Fruit fly (Drosophila melanogaster) whole organism, prepupa: ENCODE data around the gene Culd.

ENCODE experiments used
- CG10631 ChIP-seq: fragments of 200-800 bp; sonication (Bioruptor generic); optimal IDR thresholded peaks from 2 replicates; lab custom pipeline; 2016; ENCODE audit warnings: missing biosample characterization, missing genetic modification characterization
- CG11762 ChIP-seq: fragments of 200-800 bp; sonication (Bioruptor generic); optimal IDR thresholded peaks from 3 replicates; lab custom pipeline; 2016; ENCODE audit warnings: missing biosample characterization, missing genetic modification characterization; ENCODE audit not compliant: insufficient read depth
- CG11902 ChIP-seq: fragments of 200-800 bp; sonication (Bioruptor generic); optimal IDR thresholded peaks from 3 replicates; lab custom pipeline; 2016; ENCODE audit warnings: missing biosample characterization, missing genetic modification characterization
- CG15336 ChIP-seq: fragments of 200-800 bp; sonication (Bioruptor generic); IDR thresholded peaks from 2 replicates; pipeline ENCODE4 v1.3.6; 2022; ENCODE audit warnings: missing biosample characterization, missing genetic modification characterization
- CG1621 ChIP-seq: fragments of 200-800 bp; sonication (Bioruptor generic); optimal IDR thresholded peaks from 3 replicates; lab custom pipeline; 2018; ENCODE audit warnings: missing biosample characterization, mild to moderate bottlenecking, missing genetic modification characterization
- CG31627 ChIP-seq: fragments of 200-800 bp; sonication (Bioruptor generic); optimal IDR thresholded peaks from 3 replicates; lab custom pipeline; 2016; ENCODE audit warnings: missing biosample characterization, missing genetic modification characterization
- CG32006 ChIP-seq: fragments of 200-800 bp; sonication (Bioruptor generic); optimal IDR thresholded peaks from 3 replicates; lab custom pipeline; 2017; ENCODE audit warnings: missing biosample characterization, mild to moderate bottlenecking, missing genetic modification characterization
- CG3919 ChIP-seq: fragments of 200-800 bp; sonication (Bioruptor generic); optimal IDR thresholded peaks from 3 replicates; lab custom pipeline; 2016; ENCODE audit warnings: missing biosample characterization, missing genetic modification characterization
- CG4318 ChIP-seq: fragments of 200-800 bp; sonication (Bioruptor generic); optimal IDR thresholded peaks from 3 replicates; lab custom pipeline; 2017; ENCODE audit warnings: missing biosample characterization, mild to moderate bottlenecking, missing genetic modification characterization
- CG6163 ChIP-seq: fragments of 200-800 bp; sonication (Bioruptor generic); IDR thresholded peaks from 3 replicates; pipeline ENCODE4 v1.3.6; 2022; ENCODE audit warnings: missing biosample characterization, missing genetic modification characterization
- CG6276 ChIP-seq: fragments of 200-800 bp; sonication (Bioruptor generic); optimal IDR thresholded peaks from 2 replicates; lab custom pipeline; 2017; ENCODE audit warnings: missing biosample characterization, mild to moderate bottlenecking, missing genetic modification characterization
- CG6792 ChIP-seq: fragments of 200-800 bp; sonication (Bioruptor generic); optimal IDR thresholded peaks from 3 replicates; lab custom pipeline; 2016; ENCODE audit warnings: missing biosample characterization, missing genetic modification characterization
- CG6854 ChIP-seq: fragments of 200-800 bp; sonication (Bioruptor generic); optimal IDR thresholded peaks from 2 replicates; lab custom pipeline; 2017; ENCODE audit warnings: missing biosample characterization, mild to moderate bottlenecking, missing genetic modification characterization
- Eip75B ChIP-seq: fragments of 200-800 bp; sonication (Bioruptor generic); optimal IDR thresholded peaks from 3 replicates; lab custom pipeline; 2016; ENCODE audit warnings: missing biosample characterization, missing genetic modification characterization
- Eip78C ChIP-seq: fragments of 200-800 bp; sonication (Bioruptor generic); peaks from one replicate; lab custom pipeline; 2016; ENCODE audit warnings: missing biosample characterization, missing genetic modification characterization
- Eip93F ChIP-seq: fragments of 200-800 bp; sonication (Bioruptor generic); optimal IDR thresholded peaks from 2 replicates; lab custom pipeline; 2016; ENCODE audit warnings: missing biosample characterization, mild to moderate bottlenecking, missing genetic modification characterization
- Ets96B ChIP-seq: fragments of 200-800 bp; optimal IDR thresholded peaks from 2 replicates; lab custom pipeline; 2019; ENCODE audit warnings: missing biosample characterization, mild to moderate bottlenecking, missing genetic modification characterization, moderate library complexity
- Gug ChIP-seq: fragments of 200-800 bp; sonication (Bioruptor generic); IDR thresholded peaks from 2 replicates; pipeline ENCODE4 v1.3.6; 2022; ENCODE audit warnings: missing biosample characterization, missing genetic modification characterization
- Hr39 ChIP-seq: fragments of 200-800 bp; sonication (Bioruptor generic); optimal IDR thresholded peaks from 2 replicates; lab custom pipeline; 2016; ENCODE audit warnings: missing biosample characterization, missing genetic modification characterization
- Hr4 ChIP-seq: fragments of 200-800 bp; sonication (Bioruptor generic); optimal IDR thresholded peaks from 3 replicates; lab custom pipeline; 2016; ENCODE audit warnings: missing biosample characterization, missing genetic modification characterization
- Lpt ChIP-seq: fragments of 200-800 bp; sonication (Bioruptor generic); optimal IDR thresholded peaks from 3 replicates; lab custom pipeline; 2016; ENCODE audit warnings: missing biosample characterization, missing genetic modification characterization
- Met ChIP-seq: fragments of 200-800 bp; sonication (Bioruptor generic); optimal IDR thresholded peaks from 3 replicates; lab custom pipeline; 2016; ENCODE audit warnings: missing biosample characterization, missing genetic modification characterization
- OdsH ChIP-seq: fragments of 200-800 bp; sonication (Bioruptor generic); optimal IDR thresholded peaks from 3 replicates; lab custom pipeline; 2016; ENCODE audit warnings: missing biosample characterization, missing genetic modification characterization
- Smox ChIP-seq: fragments of 200-800 bp; sonication (Bioruptor generic); optimal IDR thresholded peaks from 3 replicates; lab custom pipeline; 2016; ENCODE audit warnings: missing biosample characterization, missing genetic modification characterization
- Sox14 ChIP-seq: fragments of 200-800 bp; sonication (Bioruptor generic); optimal IDR thresholded peaks from 3 replicates; lab custom pipeline; 2016; ENCODE audit warnings: missing biosample characterization, missing genetic modification characterization
- Sox15 ChIP-seq: fragments of 200-800 bp; sonication (Bioruptor generic); optimal IDR thresholded peaks from 3 replicates; lab custom pipeline; 2016; ENCODE audit warnings: missing biosample characterization, missing genetic modification characterization
- acj6 ChIP-seq: fragments of 200-800 bp; sonication (Bioruptor generic); optimal IDR thresholded peaks from 3 replicates; lab custom pipeline; 2016; ENCODE audit warnings: missing biosample characterization, missing genetic modification characterization
- dac ChIP-seq: fragments of 200-800 bp; sonication (Bioruptor generic); optimal IDR thresholded peaks from 2 replicates; lab custom pipeline; 2017; ENCODE audit warnings: missing biosample characterization, mild to moderate bottlenecking, missing genetic modification characterization
- dsx ChIP-seq: fragments of 200-800 bp; optimal IDR thresholded peaks from 3 replicates; lab custom pipeline; 2019; ENCODE audit warnings: missing biosample characterization, mild to moderate bottlenecking, missing genetic modification characterization, moderate library complexity; ENCODE audit not compliant: poor library complexity, severe bottlenecking
- eg ChIP-seq: fragments of 200-800 bp; sonication (Bioruptor generic); IDR thresholded peaks from 3 replicates; pipeline ENCODE4 v1.3.6; 2022; ENCODE audit warnings: missing biosample characterization, missing genetic modification characterization
- esn ChIP-seq: fragments of 200-800 bp; sonication (Bioruptor generic); optimal IDR thresholded peaks from 2 replicates; lab custom pipeline; 2016; ENCODE audit warnings: missing biosample characterization, mild to moderate bottlenecking, missing genetic modification characterization, moderate library complexity
- fd59A ChIP-seq: fragments of 200-800 bp; sonication (Bioruptor generic); optimal IDR thresholded peaks from 2 replicates; lab custom pipeline; 2017; ENCODE audit warnings: missing biosample characterization, mild to moderate bottlenecking, missing genetic modification characterization, missing genetic modification reagents
- fkh ChIP-seq: fragments of 200-800 bp; sonication (Bioruptor generic); optimal IDR thresholded peaks from 3 replicates; lab custom pipeline; 2017; ENCODE audit warnings: missing biosample characterization, mild to moderate bottlenecking, missing genetic modification characterization, moderate library complexity
- lz ChIP-seq: fragments of 200-800 bp; sonication (Bioruptor generic); optimal IDR thresholded peaks from 3 replicates; lab custom pipeline; 2016; ENCODE audit warnings: missing biosample characterization, missing genetic modification characterization
- net ChIP-seq: fragments of 200-800 bp; sonication (Bioruptor generic); optimal IDR thresholded peaks from 3 replicates; lab custom pipeline; 2016; ENCODE audit warnings: missing biosample characterization, missing genetic modification characterization
- topi ChIP-seq: fragments of 200-800 bp; sonication (Bioruptor generic); optimal IDR thresholded peaks from 3 replicates; lab custom pipeline; 2016; ENCODE audit warnings: missing biosample characterization, missing genetic modification characterization
- vri ChIP-seq: fragments of 200-800 bp; sonication (Bioruptor generic); optimal IDR thresholded peaks from 3 replicates; lab custom pipeline; 2016; ENCODE audit warnings: missing biosample characterization, mild to moderate bottlenecking, missing genetic modification characterization

Gene Culd

dm6 chr3L:8315141-8315816, 40.8 kb downstream of the Culd start, which contains the start of gene Cpsf6 (continued):
- TF ChIP-seq Sox14 (GFP tag; lab: Kevin White, UChicago) (peak; percentile 51), fd59A (GFP tag; lab: Kevin White, UChicago) (no peak), CG32006 (peak; percentile 16), Sox15 (GFP tag; lab: Kevin White, UChicago) (no peak), fkh (no peak), CG4318 (GFP tag; lab: Kevin White, UChicago) (no peak), CG6792 (peak; percentile 15), Gug (GFP tag; lab: Robert Waterston, UW) (peak; percentile 49; the same call in 1 of the 2 replicates), CG11902 (GFP tag; lab: Kevin White, UChicago) (peak; percentile 7), CG10631 (peak; percentile 47), vri (GFP tag; lab: Kevin White, UChicago) (no peak), Eip78C (GFP tag; lab: Kevin White, UChicago) (peak; percentile 74), Ets96B (tag; lab: Kevin White, UChicago) (peak; percentile 26), Smox (GFP tag; lab: Kevin White, UChicago) (peak; percentile 45), CG6276 (no peak), dac (GFP tag; lab: Kevin White, UChicago) (no peak), Met (peak; percentile 62), CG3919 (peak; percentile 40), CG6163 (no peak; the same call in 2 of the 3 replicates)

dm6 chr3L:8314788-8315140, 41.3 kb downstream of the Culd start:
- TF ChIP-seq eg (peak; percentile 60; the same call in 2 of the 3 replicates), CG31627 (GFP tag; lab: Kevin White, UChicago) (peak; percentile 30), Eip78C (GFP tag; lab: Kevin White, UChicago) (peak; percentile 73), lz (GFP tag; lab: Kevin White, UChicago) (no peak), Hr4 (GFP tag; lab: Kevin White, UChicago) (peak; percentile 55), dsx (no peak), Gug (GFP tag; lab: Robert Waterston, UW) (no peak), Met (peak; percentile 33), CG15336 (GFP tag; lab: Robert Waterston, UW) (peak; percentile 46; the same call in 1 of the 2 replicates), topi (GFP tag; lab: Kevin White, UChicago) (no peak), esn (no peak), OdsH (GFP tag; lab: Kevin White, UChicago) (peak; percentile 38)

dm6 chr3L:8312290-8312689, 43.8 kb downstream of the Culd start:
- TF ChIP-seq CG1621 (tag; lab: Kevin White, UChicago) = no peak
- no peak for TF ChIP-seq Eip75B (GFP tag; lab: Kevin White, UChicago)
- no peak for TF ChIP-seq CG11902 (GFP tag; lab: Kevin White, UChicago)
- TF ChIP-seq Hr4 (GFP tag; lab: Kevin White, UChicago) = no peak
- TF ChIP-seq Hr39 (GFP tag; lab: Kevin White, UChicago) = no peak
- TF ChIP-seq CG6854 (GFP tag; lab: Kevin White, UChicago) = no peak
- no peak for TF ChIP-seq Eip93F
- no peak for TF ChIP-seq CG31627 (GFP tag; lab: Kevin White, UChicago)
- no peak for TF ChIP-seq CG15336 (GFP tag; lab: Robert Waterston, UW)
- TF ChIP-seq CG11762 (GFP tag; lab: Kevin White, UChicago) = no peak
- no peak for TF ChIP-seq net (GFP tag; lab: Kevin White, UChicago)
- no peak for TF ChIP-seq OdsH (GFP tag; lab: Kevin White, UChicago)
- TF ChIP-seq acj6 (GFP tag; lab: Kevin White, UChicago) = no peak
- no peak for TF ChIP-seq CG32006
- TF ChIP-seq vri (GFP tag; lab: Kevin White, UChicago) = no peak
- TF ChIP-seq topi (GFP tag; lab: Kevin White, UChicago) = no peak
- TF ChIP-seq Lpt (GFP tag; lab: Kevin White, UChicago) = no peak
